Worm (Caenorhabditis elegans) whole organism, L2 larva: ENCODE results near the gene C14B9.8.

Experiments used
- blmp-1 ChIP-seq: sonication (generic microtip); optimal IDR thresholded peaks from 2 replicates; lab custom pipeline; 2017; ENCODE audit warnings: missing genetic modification characterization, mild to moderate bottlenecking, missing compliant biosample characterization, antibody characterized with exemption, moderate library complexity; ENCODE audit not compliant: insufficient read depth
- nhr-23 ChIP-seq: fragments of 150-350 bp; optimal IDR thresholded peaks from 2 replicates; lab custom pipeline; 2014; ENCODE audit warnings: missing biosample characterization, missing genetic modification reagents, missing genetic modification characterization

ce11 chrIII:8124323-8124722, 20.1 kb downstream of the C14B9.8 start:
- TF ChIP-seq blmp-1 (tag; lab: Kevin White, UChicago) (no peak), nhr-23 (no peak)
